Worm (Caenorhabditis elegans) whole organism, young adult: ENCODE measurements around the gene F13H8.8.

ENCODE experiments used
- F49E8.2 ChIP-seq: sonication (generic microtip); optimal IDR thresholded peaks from 3 replicates; lab custom pipeline; 2017; ENCODE audit warnings: missing genetic modification characterization, mild to moderate bottlenecking, missing compliant biosample characterization, antibody characterized with exemption, moderate library complexity; ENCODE audit not compliant: insufficient read depth
- cebp-2 ChIP-seq: fragments of 200-800 bp; sonication (Bioruptor generic); IDR thresholded peaks from 2 replicates; pipeline ENCODE4 v1.3.6; 2022; ENCODE audit warnings: missing genetic modification characterization, missing compliant biosample characterization
- ceh-91 ChIP-seq: fragments of 200-800 bp; sonication (Bioruptor generic); IDR thresholded peaks from 2 replicates; pipeline ENCODE4 v1.3.6; 2022; ENCODE audit warnings: missing genetic modification reagents, missing genetic modification characterization, missing compliant biosample characterization
- lag-1 ChIP-seq: fragments of 200-800 bp; sonication (Bioruptor generic); IDR thresholded peaks from 2 replicates; pipeline ENCODE4 v1.3.6; 2022; ENCODE audit warnings: missing genetic modification reagents, missing genetic modification characterization, missing compliant biosample characterization
- lin-35 ChIP-seq, 3 experiments: fragments of 150-350 bp in 2 of 3; sonication (generic microtip) in 1 of 3; optimal IDR thresholded peaks; 2 replicates each; lab custom pipeline; 2014 to 2018; ENCODE audit warnings: missing biosample characterization in 3 of 3, missing genetic modification characterization in 3 of 3, missing genetic modification reagents in 3 of 3
- nfya-1 ChIP-seq: sonication (generic microtip); optimal IDR thresholded peaks from 2 replicates; lab custom pipeline; 2017; ENCODE audit warnings: antibody characterized with exemption, missing compliant biosample characterization, missing genetic modification characterization, borderline replicate concordance; ENCODE audit not compliant: insufficient read depth
- nhr-90 ChIP-seq: sonication (generic microtip); optimal IDR thresholded peaks from 2 replicates; lab custom pipeline; 2016; ENCODE audit warnings: missing genotype, mild to moderate bottlenecking, missing genetic modification characterization, missing compliant biosample characterization
- snpc-4 ChIP-seq, 5 experiments: fragments of 150-350 bp in 1 of 5; sonication (generic microtip) in 4 of 5; optimal IDR thresholded peaks; 2 replicates each; lab custom pipeline; 2014 to 2018; ENCODE audit warnings: missing genetic modification characterization in 5 of 5, missing biosample characterization in 3 of 5, antibody characterized with exemption in 2 of 5, mild to moderate bottlenecking in 2 of 5, missing compliant biosample characterization in 2 of 5, missing genotype in 2 of 5, moderate library complexity in 2 of 5, missing genetic modification reagents in 1 of 5
- unc-130 ChIP-seq: sonication (generic microtip); optimal IDR thresholded peaks from 2 replicates; lab custom pipeline; 2016; ENCODE audit warnings: missing genetic modification reagents, missing genetic modification characterization, missing compliant biosample characterization
- ztf-25 ChIP-seq: fragments of 200-800 bp; sonication (Bioruptor generic); IDR thresholded peaks from 2 replicates; pipeline ENCODE4 v1.3.6; 2022; ENCODE audit warnings: missing genetic modification reagents, missing genetic modification characterization, missing compliant biosample characterization

ce11 chrII:6281002-6281401 lies 13.1 kb upstream of the F13H8.8 start, which contains the start of gene scly-1:
- TF ChIP-seq lag-1: no peak
- TF ChIP-seq nfya-1 (tag; lab: Kevin White, UChicago): no peak
- no peak for TF ChIP-seq unc-130 (GFP tag; lab: Kevin White, UChicago)
- TF ChIP-seq lin-35 (GFP tag; optimal IDR thresholded peaks at IDR 0.05; lab: Kevin White, UChicago): no peak
- no peak for TF ChIP-seq snpc-4 (GFP tag; optimal IDR thresholded peaks at IDR 0.05; lab: Kevin White, UChicago)
- TF ChIP-seq snpc-4 (tag; optimal IDR thresholded peaks at IDR 0.05; lab: Kevin White, UChicago): no peak
- no peak for TF ChIP-seq ztf-25 (GFP tag; lab: Robert Waterston, UW)
- no peak for TF ChIP-seq cebp-2 (GFP tag; lab: Robert Waterston, UW)
- TF ChIP-seq F49E8.2 (tag; lab: Kevin White, UChicago): no peak
- TF ChIP-seq ceh-91 (GFP tag; lab: Robert Waterston, UW): no peak
- TF ChIP-seq nhr-90 (tag; lab: Kevin White, UChicago): no peak
